Fruit fly (Drosophila melanogaster): ENCODE data around the gene CG18545.

DNA sequence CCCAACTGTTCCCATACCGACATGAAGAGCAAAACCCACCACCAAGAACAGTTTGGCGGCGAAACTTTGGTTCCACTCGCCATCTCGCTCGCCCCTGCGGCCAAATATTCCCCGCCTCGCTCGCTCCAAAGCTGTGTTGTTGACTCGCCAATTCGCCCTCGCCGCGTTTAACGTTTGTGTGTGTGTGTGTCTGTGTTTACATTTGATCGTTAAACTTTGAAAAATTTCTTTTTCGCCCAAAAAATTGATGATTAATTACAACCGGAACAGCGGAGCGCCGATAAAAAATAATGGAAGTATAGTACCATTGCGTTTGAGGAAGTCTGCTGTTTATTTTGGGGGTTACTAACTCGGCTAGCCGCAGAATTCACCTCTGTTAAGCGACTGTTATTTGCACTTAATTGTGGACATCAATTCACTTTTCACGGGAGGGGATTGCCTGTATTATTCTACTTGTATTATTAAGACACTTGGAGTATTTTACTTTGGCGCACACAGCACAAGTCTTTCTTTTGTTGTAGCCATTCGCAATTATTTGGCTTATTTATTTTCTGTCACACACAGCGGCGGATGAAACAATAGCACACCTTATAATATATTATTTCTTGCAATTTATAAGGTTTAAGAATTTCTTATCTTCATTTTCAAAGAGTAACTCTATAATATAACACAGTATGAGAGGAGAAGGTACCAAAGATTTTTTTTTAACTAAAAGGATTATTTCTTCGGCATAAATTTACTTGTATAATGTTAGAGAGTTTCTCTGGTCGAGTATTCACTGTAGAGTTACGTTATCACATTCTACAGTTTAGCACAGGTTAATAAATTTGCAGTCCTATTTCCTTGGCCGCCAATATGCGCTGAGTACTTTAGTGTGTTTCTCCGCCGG is 10.2 kb downstream of the CG18545 start:
- TF ChIP-seq Gug (GFP tag; IDR thresholded peaks at IDR 0.05), result no peak
- no peak for TF ChIP-seq CG16779 (tag; optimal IDR thresholded peaks at IDR 0.05)
- no peak for TF ChIP-seq CG6163 (GFP tag; IDR thresholded peaks at IDR 0.05)
- no peak for TF ChIP-seq CG6854 (GFP tag; optimal IDR thresholded peaks at IDR 0.05)
- peak; percentile 87 for TF ChIP-seq lz (GFP tag; optimal IDR thresholded peaks at IDR 0.05)

Measured in whole organism, prepupa.